Worm (Caenorhabditis elegans) whole organism, L4 larva: ENCODE data around the gene K08D12.4.

Experiments
- F10B5.3 ChIP-seq: sonication (generic microtip); optimal IDR thresholded peaks from 2 replicates; lab custom pipeline; 2016; ENCODE audit warnings: mild to moderate bottlenecking, missing genetic modification characterization, missing compliant biosample characterization
- F37D6.2 ChIP-seq: sonication (generic microtip); optimal IDR thresholded peaks from 2 replicates; lab custom pipeline; 2016; ENCODE audit warnings: mild to moderate bottlenecking, missing genetic modification characterization, missing compliant biosample characterization
- F44E2.7 ChIP-seq: fragments of 200-800 bp; sonication (Bioruptor generic); IDR thresholded peaks from 2 replicates; pipeline ENCODE4 v2.1.2; 2022; ENCODE audit warnings: missing genetic modification characterization, missing compliant biosample characterization
- T26A8.4 ChIP-seq: fragments of 200-800 bp; sonication (Bioruptor generic); IDR thresholded peaks from 2 replicates; pipeline ENCODE4 v1.3.6; 2022; ENCODE audit warnings: missing genetic modification characterization, missing compliant biosample characterization
- Y105C5A.15 ChIP-seq: fragments of 200-800 bp; sonication (Bioruptor generic); IDR thresholded peaks from 2 replicates; pipeline ENCODE4 v1.3.6; 2022; ENCODE audit warnings: missing genetic modification characterization, missing compliant biosample characterization
- Y5F2A.4 ChIP-seq: fragments of 200-800 bp; sonication (Bioruptor generic); optimal IDR thresholded peaks from 2 replicates; lab custom pipeline; 2018; ENCODE audit warnings: mild to moderate bottlenecking, missing genetic modification characterization, missing compliant biosample characterization
- Y75B8A.6 ChIP-seq: fragments of 200-800 bp; sonication (Bioruptor generic); IDR thresholded peaks from 2 replicates; pipeline ENCODE4 v1.3.6; 2022; ENCODE audit warnings: missing genetic modification reagents, missing genetic modification characterization, missing compliant biosample characterization
- ZK546.5 ChIP-seq, 2 experiments: sonication (generic microtip); optimal IDR thresholded peaks; 2 replicates each; lab custom pipeline; 2017; ENCODE audit warnings: missing biosample characterization in 2 of 2, missing genetic modification characterization in 2 of 2
- aly-2 ChIP-seq: sonication (generic microtip); optimal IDR thresholded peaks from 2 replicates; lab custom pipeline; 2018; ENCODE audit warnings: missing biosample characterization, missing genetic modification characterization
- ama-1 ChIP-seq: fragments of 150-350 bp; optimal IDR thresholded peaks from 2 replicates; lab custom pipeline; 2014; ENCODE audit warnings: inconsistent platforms, mixed read lengths
- arid-1 ChIP-seq: fragments of 200-800 bp; sonication (Bioruptor generic); conservative IDR thresholded peaks from 2 replicates; pipeline ENCODE4 v1.3.6; 2022; ENCODE audit warnings: missing genetic modification reagents, missing genetic modification characterization, missing compliant biosample characterization
- ceh-20 ChIP-seq: fragments of 200-800 bp; sonication (Bioruptor generic); IDR thresholded peaks from 2 replicates; pipeline ENCODE4 v1.3.6; 2022; ENCODE audit warnings: missing genetic modification reagents, missing genetic modification characterization, missing compliant biosample characterization
- ceh-28 ChIP-seq: fragments of 150-350 bp; optimal IDR thresholded peaks from 2 replicates; lab custom pipeline; 2014; ENCODE audit warnings: missing biosample characterization, missing genetic modification reagents, missing genetic modification characterization
- ceh-62 ChIP-seq: sonication (generic microtip); optimal IDR thresholded peaks from 2 replicates; lab custom pipeline; 2017; ENCODE audit warnings: missing biosample characterization, missing genetic modification characterization
- ces-1 ChIP-seq: fragments of 150-350 bp; sonication (generic microtip); optimal IDR thresholded peaks from 4 replicates; lab custom pipeline; 2014; ENCODE audit warnings: missing biosample characterization, missing genetic modification reagents, missing genetic modification characterization
- ctbp-1 ChIP-seq: fragments of 200-800 bp; sonication (Bioruptor generic); IDR thresholded peaks from 2 replicates; pipeline ENCODE4 v1.3.6; 2022; ENCODE audit warnings: missing genetic modification reagents, missing genetic modification characterization, missing compliant biosample characterization
- daf-12 ChIP-seq: fragments of 150-350 bp; optimal IDR thresholded peaks from 2 replicates; lab custom pipeline; 2014; ENCODE audit warnings: missing biosample characterization, missing genetic modification reagents, missing genetic modification characterization
- daf-16 ChIP-seq, 3 experiments: sonication (generic microtip); optimal IDR thresholded peaks; 2 replicates each; lab custom pipeline; 2016 to 2017; ENCODE audit warnings: missing genetic modification characterization in 3 of 3, missing genetic modification reagents in 3 of 3, mild to moderate bottlenecking in 2 of 3, missing compliant biosample characterization in 2 of 3, missing biosample characterization in 1 of 3, moderate library complexity in 1 of 3
- daf-19 ChIP-seq: fragments of 200-800 bp; sonication (Bioruptor generic); conservative IDR thresholded peaks from 2 replicates; pipeline ENCODE4 v1.3.6; 2022; ENCODE audit warnings: missing genetic modification characterization, missing compliant biosample characterization
- dmd-6 ChIP-seq: fragments of 200-800 bp; sonication (Bioruptor generic); IDR thresholded peaks from 2 replicates; pipeline ENCODE4 v1.3.6; 2022; ENCODE audit warnings: missing genetic modification reagents, missing genetic modification characterization, missing compliant biosample characterization
- dmd-9 ChIP-seq: fragments of 200-800 bp; sonication (Bioruptor generic); IDR thresholded peaks from 2 replicates; pipeline ENCODE4 v1.3.6; 2022; ENCODE audit warnings: missing genetic modification reagents, missing genetic modification characterization, missing compliant biosample characterization
- duxl-1 ChIP-seq: sonication (generic microtip); optimal IDR thresholded peaks from 2 replicates; lab custom pipeline; 2016; ENCODE audit warnings: mild to moderate bottlenecking, missing genetic modification characterization, moderate library complexity, missing compliant biosample characterization; ENCODE audit not compliant: poor library complexity
- fkh-10 ChIP-seq: fragments of 150-350 bp; optimal IDR thresholded peaks from 2 replicates; lab custom pipeline; 2014; ENCODE audit warnings: missing biosample characterization, missing genetic modification reagents, missing genetic modification characterization
- gei-8 ChIP-seq: fragments of 200-800 bp; sonication (Bioruptor generic); optimal IDR thresholded peaks from 2 replicates; lab custom pipeline; 2018; ENCODE audit warnings: mild to moderate bottlenecking, missing genetic modification characterization, missing compliant biosample characterization
- hif-1 ChIP-seq, 2 experiments: sonication (generic microtip); optimal IDR thresholded peaks; 2 replicates each; lab custom pipeline; 2016 to 2017; ENCODE audit warnings: missing compliant biosample characterization in 2 of 2, missing genetic modification characterization in 2 of 2, missing genetic modification reagents in 2 of 2, missing genotype in 2 of 2, mild to moderate bottlenecking in 1 of 2
- hlh-11 ChIP-seq: fragments of 200-800 bp; sonication (Bioruptor generic); optimal IDR thresholded peaks from 2 replicates; lab custom pipeline; 2018; ENCODE audit warnings: mild to moderate bottlenecking, missing genetic modification characterization, missing compliant biosample characterization
- hmg-1.1 ChIP-seq: fragments of 200-800 bp; sonication (Bioruptor generic); IDR thresholded peaks from 2 replicates; pipeline ENCODE4 v1.3.6; 2022; ENCODE audit warnings: missing genetic modification reagents, missing genetic modification characterization, missing compliant biosample characterization
- jun-1 ChIP-seq: fragments of 150-350 bp; optimal IDR thresholded peaks from 2 replicates; lab custom pipeline; 2014; ENCODE audit warnings: missing biosample characterization, missing genetic modification reagents, missing genetic modification characterization
- lim-7 ChIP-seq: fragments of 200-800 bp; sonication (Bioruptor generic); IDR thresholded peaks from 2 replicates; pipeline ENCODE4 v1.3.6; 2022; ENCODE audit warnings: missing genetic modification characterization, missing compliant biosample characterization
- lin-15B ChIP-seq: fragments of 150-350 bp; sonication (generic microtip); optimal IDR thresholded peaks from 3 replicates; lab custom pipeline; 2014; ENCODE audit warnings: missing biosample characterization, missing genetic modification characterization
- lin-29 ChIP-seq: fragments of 200-800 bp; sonication (Bioruptor generic); IDR thresholded peaks from 2 replicates; pipeline ENCODE4 v1.3.6; 2022; ENCODE audit warnings: missing genetic modification reagents, missing genetic modification characterization, missing compliant biosample characterization
- lin-39 ChIP-seq: fragments of 150-350 bp; optimal IDR thresholded peaks from 2 replicates; lab custom pipeline; 2014; ENCODE audit warnings: missing biosample characterization, missing genetic modification reagents, missing genetic modification characterization
- mdl-1 ChIP-seq, 2 experiments: fragments of 150-350 bp in 1 of 2; sonication (generic microtip) in 1 of 2; optimal IDR thresholded peaks; 2 replicates each; lab custom pipeline; 2014 to 2017; ENCODE audit warnings: missing biosample characterization in 2 of 2, missing genetic modification characterization in 2 of 2
- nhr-111 ChIP-seq: fragments of 200-800 bp; sonication (Bioruptor generic); optimal IDR thresholded peaks from 2 replicates; lab custom pipeline; 2018; ENCODE audit warnings: mild to moderate bottlenecking, missing genetic modification characterization, missing compliant biosample characterization
- nhr-28 ChIP-seq: fragments of 150-350 bp; optimal IDR thresholded peaks from 2 replicates; lab custom pipeline; 2014; ENCODE audit warnings: missing biosample characterization, missing genetic modification characterization
- nhr-76 ChIP-seq: fragments of 150-350 bp; optimal IDR thresholded peaks from 2 replicates; lab custom pipeline; 2014; ENCODE audit warnings: missing biosample characterization, missing genetic modification characterization
- nhr-77 ChIP-seq: fragments of 150-350 bp; optimal IDR thresholded peaks from 2 replicates; lab custom pipeline; 2014; ENCODE audit warnings: missing biosample characterization, missing genetic modification characterization
- pha-4 ChIP-seq, 2 experiments: fragments of 150-350 bp in 1 of 2; fragments of 200-800 bp in 1 of 2; sonication (Bioruptor generic) in 1 of 2; IDR thresholded peaks in 1 of 2; optimal IDR thresholded peaks in 1 of 2; 2 replicates each; pipeline versions ENCODE4 v1.3.6 to Lab custom; 2014 to 2022; ENCODE audit warnings: missing genetic modification characterization in 2 of 2, missing genetic modification reagents in 2 of 2, missing biosample characterization in 1 of 2, missing compliant biosample characterization in 1 of 2
- php-3 ChIP-seq: fragments of 200-800 bp; sonication (Bioruptor generic); IDR thresholded peaks from 2 replicates; pipeline ENCODE4 v1.3.6; 2022; ENCODE audit warnings: missing genetic modification reagents, missing genetic modification characterization, missing compliant biosample characterization
- sdz-12 ChIP-seq: fragments of 200-800 bp; sonication (Bioruptor generic); optimal IDR thresholded peaks from 2 replicates; lab custom pipeline; 2018; ENCODE audit warnings: mild to moderate bottlenecking, missing genetic modification characterization, missing compliant biosample characterization
- skn-1 ChIP-seq: fragments of 150-350 bp; optimal IDR thresholded peaks from 2 replicates; lab custom pipeline; 2014; ENCODE audit warnings: missing biosample characterization, missing genetic modification characterization
- spr-1 ChIP-seq: sonication (generic microtip); optimal IDR thresholded peaks from 2 replicates; lab custom pipeline; 2016; ENCODE audit warnings: mild to moderate bottlenecking, missing genetic modification characterization, missing compliant biosample characterization
- spr-3 ChIP-seq: fragments of 200-800 bp; sonication (Bioruptor generic); optimal IDR thresholded peaks from 2 replicates; lab custom pipeline; 2018; ENCODE audit warnings: mild to moderate bottlenecking, missing genetic modification characterization, missing compliant biosample characterization
- tag-97 ChIP-seq: fragments of 200-800 bp; sonication (Bioruptor generic); IDR thresholded peaks from 2 replicates; pipeline ENCODE4 v1.3.6; 2022; ENCODE audit warnings: missing genetic modification characterization, missing compliant biosample characterization
- unc-39 ChIP-seq: sonication (generic microtip); optimal IDR thresholded peaks from 2 replicates; lab custom pipeline; 2017; ENCODE audit warnings: missing biosample characterization, missing genetic modification characterization
- zfp-2 ChIP-seq: sonication (generic microtip); optimal IDR thresholded peaks from 2 replicates; lab custom pipeline; 2016; ENCODE audit warnings: mild to moderate bottlenecking, missing genetic modification characterization, missing compliant biosample characterization
- zfp-3 ChIP-seq: fragments of 200-800 bp; sonication (Bioruptor generic); conservative IDR thresholded peaks from 2 replicates; pipeline ENCODE4 v1.3.6; 2022; ENCODE audit warnings: missing genetic modification reagents, missing genetic modification characterization, missing compliant biosample characterization
- zip-11 ChIP-seq: fragments of 200-800 bp; sonication (Bioruptor generic); IDR thresholded peaks from 2 replicates; pipeline ENCODE4 v1.3.6; 2022; ENCODE audit warnings: missing genetic modification characterization, missing compliant biosample characterization
- zip-2 ChIP-seq: fragments of 150-350 bp; optimal IDR thresholded peaks from 2 replicates; lab custom pipeline; 2014; ENCODE audit warnings: missing biosample characterization, missing genetic modification characterization
- ztf-7 ChIP-seq: fragments of 150-350 bp; optimal IDR thresholded peaks from 2 replicates; lab custom pipeline; 2014; ENCODE audit warnings: missing biosample characterization, missing genetic modification characterization

The K08D12.4 gene

ce11 chrIV:1745453-1746051 lies 38.5 kb downstream of the K08D12.4 start, which contains the start of the genes Y41D4A.6 and Y41D4A.4 (continued):
- no peak for TF ChIP-seq zip-2
- no peak for TF ChIP-seq daf-19 (GFP tag; lab: Robert Waterston, UW)
- TF ChIP-seq nhr-28, result peak; percentile 81
- peak; percentile 10 for TF ChIP-seq zfp-2
- no peak for TF ChIP-seq Y5F2A.4 (GFP tag; lab: Kevin White, UChicago)
- no peak for TF ChIP-seq ZK546.5 (tag; optimal IDR thresholded peaks at IDR 0.05; lab: Kevin White, UChicago)
- no peak for TF ChIP-seq jun-1 (tag; lab: Kevin White, UChicago)
- TF ChIP-seq nhr-77 (tag; lab: Kevin White, UChicago), result peak; percentile 77
- peak; percentile 69 for TF ChIP-seq ceh-20
- TF ChIP-seq ceh-28 (tag; lab: Kevin White, UChicago), result no peak
- TF ChIP-seq ces-1 (GFP tag; lab: Kevin White, UChicago), result no peak
- TF ChIP-seq sdz-12 (GFP tag; lab: Kevin White, UChicago), result peak; percentile 53
- no peak for TF ChIP-seq lin-29 (GFP tag; lab: Robert Waterston, UW)
- TF ChIP-seq spr-1 (tag; lab: Kevin White, UChicago), result peak; percentile 43
- TF ChIP-seq aly-2 (tag; lab: Kevin White, UChicago), result no peak
- TF ChIP-seq daf-16 (GFP tag; optimal IDR thresholded peaks at IDR 0.05; lab: Kevin White, UChicago), result no peak
- TF ChIP-seq daf-16 (tag; optimal IDR thresholded peaks at IDR 0.05; lab: Kevin White, UChicago), result peak; percentile 19
- TF ChIP-seq hif-1 (tag; optimal IDR thresholded peaks at IDR 0.05; lab: Kevin White, UChicago), result peak in 1 of 2 experiments; percentile 94
- TF ChIP-seq daf-12 (tag; lab: Kevin White, UChicago), result no peak
- TF ChIP-seq zip-11, result no peak
- no peak for TF ChIP-seq ceh-62 (tag; lab: Kevin White, UChicago)
- TF ChIP-seq F37D6.2 (tag; lab: Kevin White, UChicago), result peak; percentile 54
- TF ChIP-seq fkh-10 (GFP tag; lab: Kevin White, UChicago), result no peak
- no peak for TF ChIP-seq Y75B8A.6 (GFP tag; lab: Robert Waterston, UW)
- TF ChIP-seq skn-1 (tag; lab: Kevin White, UChicago), result no peak
- no peak for TF ChIP-seq F10B5.3 (tag; lab: Kevin White, UChicago)
- TF ChIP-seq nhr-111 (GFP tag; lab: Kevin White, UChicago), result no peak
- 0 out of 2 replicates have a peak, but pooled peaks have one; percentile 48 for TF ChIP-seq lim-7 (GFP tag; lab: Robert Waterston, UW)
- TF ChIP-seq lin-15B (tag; lab: Kevin White, UChicago), result peak; percentile 37
- no peak for TF ChIP-seq lin-39 (tag; lab: Kevin White, UChicago)
- TF ChIP-seq dmd-9 (GFP tag; lab: Robert Waterston, UW), result peak; percentile 30; the same call in 1 of the 2 replicates
- no peak for TF ChIP-seq spr-3 (GFP tag; lab: Kevin White, UChicago)
- TF ChIP-seq arid-1 (GFP tag; lab: Robert Waterston, UW), result peak; percentile 61
- TF ChIP-seq tag-97 (GFP tag; lab: Robert Waterston, UW), result no peak
- peak; percentile 10 for TF ChIP-seq ztf-7 (tag; lab: Kevin White, UChicago)
- no peak for TF ChIP-seq Y105C5A.15 (GFP tag; lab: Robert Waterston, UW)
- TF ChIP-seq mdl-1 (tag; optimal IDR thresholded peaks at IDR 0.05; lab: Kevin White, UChicago), result peak; percentile 40 to 78
- TF ChIP-seq pha-4 (GFP tag; IDR thresholded peaks at IDR 0.05; lab: Robert Waterston, UW), result 0 out of 2 replicates have a peak, but pooled peaks have one; percentile 54
- peak; percentile 54 for TF ChIP-seq pha-4 (tag; optimal IDR thresholded peaks at IDR 0.05; lab: Kevin White, UChicago)
- TF ChIP-seq gei-8 (GFP tag; lab: Kevin White, UChicago), result no peak
- 0 out of 2 replicates have a peak, but pooled peaks have one; percentile 24 for TF ChIP-seq php-3 (GFP tag; lab: Robert Waterston, UW)
- no peak for TF ChIP-seq zfp-3 (GFP tag; lab: Robert Waterston, UW)
- peak; percentile 78 for TF ChIP-seq hlh-11 (tag; lab: Kevin White, UChicago)
- TF ChIP-seq ctbp-1 (GFP tag; lab: Robert Waterston, UW), result peak; percentile 61; the same call in 1 of the 2 replicates
- TF ChIP-seq unc-39, result no peak
- no peak for TF ChIP-seq duxl-1
- TF ChIP-seq dmd-6 (GFP tag; lab: Robert Waterston, UW), result peak; percentile 43; the same call in 1 of the 2 replicates
- TF ChIP-seq F44E2.7 (GFP tag; lab: Robert Waterston, UW), result no peak
- no peak for TF ChIP-seq ama-1 (lab: Kevin White, UChicago)
- TF ChIP-seq T26A8.4 (GFP tag; lab: Robert Waterston, UW), result 0 out of 2 replicates have a peak, but pooled peaks have one; percentile 22
- TF ChIP-seq hmg-1.1, result peak; percentile 76
- no peak for TF ChIP-seq nhr-76 (tag; lab: Kevin White, UChicago)
